Fruit fly (Drosophila melanogaster): ENCODE measurements around the gene CG42680.

DNA sequence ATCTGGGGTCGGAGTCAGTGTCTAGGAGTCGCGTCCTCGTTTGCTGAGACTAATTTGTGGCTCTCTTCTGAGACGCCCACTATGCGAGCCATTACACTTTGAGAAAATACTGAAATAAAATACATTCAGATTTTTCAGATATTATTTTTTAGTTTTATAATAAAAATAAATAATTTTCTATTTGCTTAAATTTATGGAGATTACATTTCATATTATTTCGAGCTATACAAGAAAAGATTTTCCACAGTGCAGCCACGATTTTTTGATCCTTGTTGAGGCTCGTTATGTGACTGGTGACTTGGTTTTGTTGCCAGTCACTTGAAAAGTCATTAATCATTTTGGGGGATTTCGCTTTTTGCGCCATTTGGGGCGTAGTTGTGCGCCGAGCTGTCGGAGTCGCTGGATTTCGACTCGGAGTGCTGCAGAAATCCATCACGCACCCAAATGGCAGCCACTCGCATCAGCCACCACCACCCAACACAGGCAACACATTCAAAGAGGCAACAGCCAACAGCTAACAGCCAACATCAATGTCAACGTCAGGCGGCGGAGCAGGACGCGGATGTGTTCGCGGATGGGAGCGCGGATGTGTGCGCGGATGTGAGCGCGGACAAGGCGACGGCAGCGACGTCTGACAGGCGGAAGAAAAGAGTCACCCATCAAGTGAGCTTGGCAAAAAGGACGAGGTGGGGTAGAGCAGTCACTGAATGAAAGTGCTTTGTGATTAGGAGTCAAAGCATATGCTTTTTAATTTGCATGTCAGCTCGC lies 1.1 kb downstream of the CG42680 start:
- TF ChIP-seq CG7101 (tag; optimal IDR thresholded peaks at IDR 0.05): no peak
- TF ChIP-seq CG12768 (GFP tag; optimal IDR thresholded peaks at IDR 0.05): no peak
- TF ChIP-seq CG11617 (GFP tag; optimal IDR thresholded peaks at IDR 0.05): no peak
- no peak for TF ChIP-seq CG14711 (tag; optimal IDR thresholded peaks at IDR 0.05)

Data from whole organism, adult.